Worm (Caenorhabditis elegans): ENCODE measurements around the gene str-30.

- TF ChIP-seq rnt-1 (tag; optimal IDR thresholded peaks at IDR 0.05): no peak
- no peak for TF ChIP-seq nhr-11 (tag; optimal IDR thresholded peaks at IDR 0.05)
- TF ChIP-seq efl-1 (optimal IDR thresholded peaks at IDR 0.05): no peak
- TF ChIP-seq efl-1 (GFP tag; optimal IDR thresholded peaks at IDR 0.05 in 1 of 2): no peak
- TF ChIP-seq nhr-76 (tag; optimal IDR thresholded peaks at IDR 0.05): no peak
- TF ChIP-seq mab-9 (GFP tag; IDR thresholded peaks at IDR 0.05): no peak
- no peak for TF ChIP-seq mdl-1 (tag; optimal IDR thresholded peaks at IDR 0.05)
These were observed 48.7 kb downstream of the str-30 start for ce11 chrV:3773618-3774017.
